Fruit fly (Drosophila melanogaster): Measurements from ENCODE around the gene Or2a.

Or2a gene

dm6 chrX:2222181-2222790 lies 23.7 kb upstream of the Or2a start, which contains the start of gene Vinc (continued):
- no peak for TF ChIP-seq unc-4 (GFP tag; IDR thresholded peaks at IDR 0.05; ENCODE audit: partially characterized antibody)
- peak; percentile 41 for TF ChIP-seq Mes4 (GFP tag; optimal IDR thresholded peaks at IDR 0.05)
- no peak for TF ChIP-seq bigmax (GFP tag; optimal IDR thresholded peaks at IDR 0.05)
- peak; percentile 90 for TF ChIP-seq ind (GFP tag; optimal IDR thresholded peaks at IDR 0.05)
- TF ChIP-seq pum (GFP tag; optimal IDR thresholded peaks at IDR 0.05): peak; percentile 87
- no peak for TF ChIP-seq vnd (GFP tag; IDR thresholded peaks at IDR 0.05; ENCODE audit: partially characterized antibody)
- TF ChIP-seq org-1 (GFP tag; optimal IDR thresholded peaks at IDR 0.05): peak; percentile 53
- TF ChIP-seq CG9817 (tag; optimal IDR thresholded peaks at IDR 0.05): peak; percentile 78
- 0 out of 3 replicates have a peak, but pooled peaks have one; percentile 47 for TF ChIP-seq CG14860 (GFP tag; IDR thresholded peaks at IDR 0.05; ENCODE audit: partially characterized antibody)
- peak; percentile 73 for TF ChIP-seq tx (GFP tag; optimal IDR thresholded peaks at IDR 0.05)
- peak; percentile 87 for TF ChIP-seq Fer2 (tag; optimal IDR thresholded peaks at IDR 0.05)
- TF ChIP-seq ato (GFP tag; IDR thresholded peaks at IDR 0.05; ENCODE audit: partially characterized antibody): peak; percentile 35; the same call in 1 of the 2 replicates
- peak; percentile 52; the same call in 1 of the 3 replicates for TF ChIP-seq Optix (GFP tag; IDR thresholded peaks at IDR 0.05)
- TF ChIP-seq croc (GFP tag; conservative IDR thresholded peaks at IDR 0.05): peak; percentile 75
- peak; percentile 49 for TF ChIP-seq CG8388 (GFP tag; optimal IDR thresholded peaks at IDR 0.05)
- TF ChIP-seq CG10366 (GFP tag; IDR thresholded peaks at IDR 0.05): peak; percentile 54
- TF ChIP-seq CG4404 (GFP tag; IDR thresholded peaks at IDR 0.05): peak; percentile 70
- TF ChIP-seq Myb (GFP tag; optimal IDR thresholded peaks at IDR 0.05): peak; percentile 58
- TF ChIP-seq CG2889 (GFP tag; IDR thresholded peaks at IDR 0.05): peak; percentile 59; the same call in 2 of the 3 replicates
- TF ChIP-seq Sox102F (GFP tag; optimal IDR thresholded peaks at IDR 0.05): no peak
- TF ChIP-seq Elba2 (GFP tag; optimal IDR thresholded peaks at IDR 0.05): no peak
- TF ChIP-seq Trl (optimal IDR thresholded peaks at IDR 0.05): peak in 1 of 2 experiments; percentile 49
- peak; percentile 93 for TF ChIP-seq Trl (GFP tag; optimal IDR thresholded peaks at IDR 0.05)
- TF ChIP-seq gcm (GFP tag; optimal IDR thresholded peaks at IDR 0.05): peak; percentile 71
- TF ChIP-seq CG14965 (GFP tag; optimal IDR thresholded peaks at IDR 0.05; ENCODE audit: borderline replicate concordance): peak; percentile 51
- TF ChIP-seq CG12769 (tag; optimal IDR thresholded peaks at IDR 0.05): no peak
- TF ChIP-seq CG7745 (tag; optimal IDR thresholded peaks at IDR 0.05): no peak
- no peak for TF ChIP-seq prd (optimal IDR thresholded peaks at IDR 0.05)
- peak; percentile 79 for TF ChIP-seq prd (GFP tag; IDR thresholded peaks at IDR 0.05)
- peak; percentile 83 for TF ChIP-seq CG9727 (GFP tag; optimal IDR thresholded peaks at IDR 0.05)
- TF ChIP-seq Ptx1 (GFP tag; IDR thresholded peaks at IDR 0.05): peak; percentile 90
- TF ChIP-seq NC2α (GFP tag; optimal IDR thresholded peaks at IDR 0.05): peak; percentile 29
- peak; percentile 91 for TF ChIP-seq Xrp1 (GFP tag; IDR thresholded peaks at IDR 0.05)
- TF ChIP-seq CG8944 (GFP tag; optimal IDR thresholded peaks at IDR 0.05): peak; percentile 57
- peak in 1 of 2 experiments; percentile 1 for TF ChIP-seq crp (GFP tag; optimal IDR thresholded peaks at IDR 0.05)
- TF ChIP-seq CG10654 (GFP tag; optimal IDR thresholded peaks at IDR 0.05): peak; percentile 85
- peak; percentile 47 for TF ChIP-seq CG8089 (GFP tag; optimal IDR thresholded peaks at IDR 0.05)
- TF ChIP-seq pho (GFP tag; optimal IDR thresholded peaks at IDR 0.05): peak; percentile 49
- peak; percentile 86 for TF ChIP-seq CG15514 (GFP tag; optimal IDR thresholded peaks at IDR 0.05)
- peak; percentile 79 for TF ChIP-seq CG7372 (GFP tag; IDR thresholded peaks at IDR 0.05)
- TF ChIP-seq Bdp1 (GFP tag; optimal IDR thresholded peaks at IDR 0.05): peak; percentile 51
- TF ChIP-seq CG4820 (GFP tag; optimal IDR thresholded peaks at IDR 0.05): peak; percentile 77
- TF ChIP-seq nau (GFP tag; optimal IDR thresholded peaks at IDR 0.05): no peak
- peak; percentile 93 for TF ChIP-seq Drgx (GFP tag; IDR thresholded peaks at IDR 0.05)
- peak; percentile 77 to 90 for TF ChIP-seq Pdp1 (GFP tag; optimal IDR thresholded peaks at IDR 0.05)
- TF ChIP-seq CTCF (GFP tag; optimal IDR thresholded peaks at IDR 0.05): peak; percentile 38
- peak; percentile 55 for TF ChIP-seq zfh2 (GFP tag; optimal IDR thresholded peaks at IDR 0.05)
- peak; percentile 47 for TF ChIP-seq bab2 (GFP tag; optimal IDR thresholded peaks at IDR 0.05)
- TF ChIP-seq sim (GFP tag; IDR thresholded peaks at IDR 0.05): no peak; the same call in 1 of the 2 replicates
- TF ChIP-seq CG43689 (GFP tag; IDR thresholded peaks at IDR 0.05): no peak
- peak; percentile 39 for TF ChIP-seq CG33557 (GFP tag; optimal IDR thresholded peaks at IDR 0.05)
